Worm (Caenorhabditis elegans) whole organism, young adult: ENCODE data around the gene clc-6.

Experiments
- egl-18 ChIP-seq: fragments of 200-800 bp; sonication (Bioruptor generic); IDR thresholded peaks from 2 replicates; pipeline ENCODE4 v1.3.6; 2022; ENCODE audit warnings: missing genetic modification reagents, missing genetic modification characterization, missing compliant biosample characterization
- ets-4 ChIP-seq: fragments of 200-800 bp; sonication (Bioruptor generic); optimal IDR thresholded peaks from 2 replicates; lab custom pipeline; 2018; ENCODE audit warnings: mild to moderate bottlenecking, missing genetic modification characterization, missing compliant biosample characterization
- rec-8 ChIP-seq, 2 experiments: sonication (generic microtip); optimal IDR thresholded peaks; 2 replicates each; lab custom pipeline; 2016; ENCODE audit warnings: mild to moderate bottlenecking in 2 of 2, missing genetic modification characterization in 2 of 2, missing genetic modification reagents in 2 of 2, missing genotype in 2 of 2, missing biosample characterization in 1 of 2, missing compliant biosample characterization in 1 of 2, moderate library complexity in 1 of 2
- unc-62 ChIP-seq: fragments of 150-350 bp; optimal IDR thresholded peaks from 2 replicates; lab custom pipeline; 2014; ENCODE audit warnings: missing biosample characterization, missing genetic modification reagents, missing genetic modification characterization

DNA sequence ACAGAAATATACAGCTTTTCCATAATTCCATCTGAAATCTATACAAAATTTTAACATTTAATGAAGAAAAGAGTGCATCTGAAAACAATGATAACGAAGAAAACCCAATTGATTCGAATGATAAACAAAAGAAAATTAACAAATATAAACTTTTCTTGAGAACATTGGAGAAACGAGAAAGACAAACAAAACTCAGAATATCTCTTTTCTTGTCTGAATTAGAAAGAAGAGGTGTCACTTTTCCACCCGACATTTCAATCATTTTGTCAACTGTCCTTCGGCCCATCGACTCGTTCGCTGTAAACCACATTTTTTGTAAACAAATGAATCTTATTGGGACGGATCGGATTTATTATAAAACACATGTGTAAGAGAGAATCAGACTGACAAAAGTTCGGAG is 30.0 kb upstream of the clc-6 start, which contains the start of gene bgal-1:
- TF ChIP-seq unc-62 (GFP tag; lab: Kevin White, UChicago) = no peak
- no peak for TF ChIP-seq rec-8 (tag; optimal IDR thresholded peaks at IDR 0.05; lab: Kevin White, UChicago)
- no peak for TF ChIP-seq egl-18
- no peak for TF ChIP-seq ets-4 (GFP tag; lab: Kevin White, UChicago)
